Fruit fly (Drosophila melanogaster) whole organism, pupa: ENCODE measurements around the gene Gk2.

Source experiments
- CG14655 ChIP-seq: fragments of 200-800 bp; sonication (Bioruptor generic); optimal IDR thresholded peaks from 3 replicates; lab custom pipeline; 2017; ENCODE audit warnings: mild to moderate bottlenecking, missing biosample characterization, missing genetic modification reagents, missing genetic modification characterization
- CG17806 ChIP-seq: fragments of 200-800 bp; sonication (Bioruptor generic); optimal IDR thresholded peaks from 2 replicates; lab custom pipeline; 2018; ENCODE audit warnings: missing biosample characterization, mild to moderate bottlenecking, missing genetic modification characterization, moderate library complexity
- CG32121 ChIP-seq: fragments of 200-800 bp; sonication (Bioruptor generic); IDR thresholded peaks from 2 replicates; pipeline ENCODE4 v1.3.6; 2022; ENCODE audit warnings: missing biosample characterization, missing genetic modification characterization
- D1 ChIP-seq: fragments of 200-800 bp; sonication (Bioruptor generic); optimal IDR thresholded peaks from 2 replicates; lab custom pipeline; 2018; ENCODE audit warnings: missing biosample characterization, mild to moderate bottlenecking, missing genetic modification characterization, moderate library complexity
- EcR ChIP-seq: fragments of 200-800 bp; sonication (Bioruptor generic); optimal IDR thresholded peaks from 3 replicates; lab custom pipeline; 2019; ENCODE audit warnings: missing biosample characterization, missing genetic modification characterization, mild to moderate bottlenecking, moderate library complexity, missing genetic modification reagents
- Ets98B ChIP-seq: fragments of 200-800 bp; sonication (Bioruptor generic); IDR thresholded peaks from 2 replicates; pipeline ENCODE4 v1.3.6; 2022; ENCODE audit warnings: missing biosample characterization, missing genetic modification characterization
- Pif1A ChIP-seq: fragments of 200-800 bp; sonication (Bioruptor generic); optimal IDR thresholded peaks from 3 replicates; lab custom pipeline; 2016; ENCODE audit warnings: missing biosample characterization, missing genetic modification characterization
- gl ChIP-seq: fragments of 200-800 bp; sonication (Bioruptor generic); optimal IDR thresholded peaks from 2 replicates; lab custom pipeline; 2018; ENCODE audit warnings: missing biosample characterization, mild to moderate bottlenecking, missing genetic modification characterization

- TF ChIP-seq CG32121 (GFP tag; lab: Robert Waterston, UW) (no peak), Ets98B (GFP tag; lab: Robert Waterston, UW) (no peak), gl (tag; lab: Kevin White, UChicago) (no peak), CG14655 (GFP tag; lab: Kevin White, UChicago) (no peak), EcR (GFP tag; lab: Kevin White, UChicago) (no peak), CG17806 (no peak), Pif1A (no peak), D1 (tag; lab: Kevin White, UChicago) (no peak)
Observed at dm6 chr3L:1735603-1736002, 2.6 kb upstream of the Gk2 start, which contains the start of gene Oseg4.
